Worm (Caenorhabditis elegans): Measurements from ENCODE around the gene nhr-52.

nhr-52 gene

DNA sequence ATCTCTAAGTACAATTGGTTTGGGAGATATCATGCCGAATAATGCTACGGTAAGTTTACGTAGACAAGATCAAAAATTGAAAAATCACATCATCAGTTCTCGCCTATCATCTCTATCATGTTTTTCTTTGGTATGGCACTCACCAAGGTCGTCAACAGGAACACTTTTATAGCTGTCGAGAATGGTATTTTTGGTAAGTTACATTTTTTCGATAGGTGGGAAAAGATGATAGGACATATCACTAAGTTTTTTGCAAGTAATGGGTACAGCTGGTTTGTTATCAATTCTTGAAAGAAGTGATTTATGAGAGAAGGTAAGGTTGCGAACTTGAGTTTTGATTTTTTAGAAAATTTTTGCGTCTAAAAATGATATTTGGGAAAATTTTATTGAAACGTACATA lies 30.7 kb downstream of the nhr-52 start:
- TF ChIP-seq hlh-13 (GFP tag; optimal IDR thresholded peaks at IDR 0.05) = no peak

DNA sequence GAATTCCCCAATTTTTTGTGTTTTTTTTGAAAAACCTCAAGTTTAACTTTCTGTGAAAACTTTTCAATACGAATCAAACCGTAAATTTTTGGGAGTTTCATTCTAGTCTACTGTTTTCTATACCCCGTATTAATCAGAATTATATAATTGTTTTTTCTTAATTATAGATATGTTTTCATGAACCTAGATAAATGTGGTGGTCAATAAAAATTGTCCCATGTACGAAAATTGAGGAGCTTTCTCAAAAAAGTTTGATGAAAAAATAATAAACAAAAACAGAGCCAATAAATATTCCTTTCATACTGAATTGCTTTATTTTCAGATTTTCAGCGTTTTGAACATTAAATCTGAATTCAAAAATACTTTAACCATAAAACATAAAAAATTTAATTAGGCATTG lies 33.1 kb downstream of the nhr-52 start, which contains the start of gene Y6E2A.1:
Gene Y6E2A.1, minus strand, starts transcription at position 101 of the 400 bp plus-strand sequence.
- TF ChIP-seq unc-55 (GFP tag; optimal IDR thresholded peaks at IDR 0.05) (no peak), Y22D7AL.16 (tag; optimal IDR thresholded peaks at IDR 0.05) (no peak), syd-9 (tag; optimal IDR thresholded peaks at IDR 0.05) (no peak), C38D4.7 (GFP tag; optimal IDR thresholded peaks at IDR 0.05) (no peak), fax-1 (tag; optimal IDR thresholded peaks at IDR 0.05) (no peak), pha-4 (tag; optimal IDR thresholded peaks at IDR 0.05) (no peak)

ce11 chrV:15711898-15712297 lies 34.6 kb downstream of the nhr-52 start, which contains the start of gene str-101:
Gene str-101, minus strand, starts transcription at chrV:15711998.
- TF ChIP-seq fax-1 (tag; optimal IDR thresholded peaks at IDR 0.05) (no peak), rnt-1 (tag; optimal IDR thresholded peaks at IDR 0.05) (no peak), pha-4 (tag; optimal IDR thresholded peaks at IDR 0.05) (no peak), pros-1 (tag; optimal IDR thresholded peaks at IDR 0.05) (no peak), K09A11.1 (tag; optimal IDR thresholded peaks at IDR 0.05; ENCODE audit: insufficient read depth) (no peak), pqm-1 (tag; optimal IDR thresholded peaks at IDR 0.05) (no peak), fkh-10 (GFP tag; optimal IDR thresholded peaks at IDR 0.05) (no peak), gmeb-2 (tag; optimal IDR thresholded peaks at IDR 0.05) (no peak)

ce11 chrV:15712385-15712784 lies 35.1 kb downstream of the nhr-52 start:
- no peak for TF ChIP-seq T23F11.4 (GFP tag; optimal IDR thresholded peaks at IDR 0.05)
- TF ChIP-seq eyg-1 (tag; optimal IDR thresholded peaks at IDR 0.05) = no peak
- TF ChIP-seq hlh-6 (tag; optimal IDR thresholded peaks at IDR 0.05) = no peak
- no peak for TF ChIP-seq hlh-30 (tag; optimal IDR thresholded peaks at IDR 0.05; ENCODE audit: insufficient read depth)
- TF ChIP-seq ceh-14 (tag; optimal IDR thresholded peaks at IDR 0.05) = no peak
- TF ChIP-seq mec-3 (tag; optimal IDR thresholded peaks at IDR 0.05; ENCODE audit: borderline replicate concordance) = no peak
- TF ChIP-seq fkh-6 (tag; optimal IDR thresholded peaks at IDR 0.05) = no peak
- TF ChIP-seq pha-4 (tag; optimal IDR thresholded peaks at IDR 0.05) = no peak
- no peak for TF ChIP-seq pax-1 (tag; optimal IDR thresholded peaks at IDR 0.05)
- TF ChIP-seq C08G9.2 (tag; optimal IDR thresholded peaks at IDR 0.05) = no peak
- no peak for TF ChIP-seq pha-2 (tag; optimal IDR thresholded peaks at IDR 0.05)
- TF ChIP-seq ama-1 (optimal IDR thresholded peaks at IDR 0.05) = no peak
- TF ChIP-seq K02D7.2 (tag; optimal IDR thresholded peaks at IDR 0.05) = no peak
- TF ChIP-seq pag-3 (tag; optimal IDR thresholded peaks at IDR 0.05; ENCODE audit: borderline replicate concordance) = no peak
- no peak for TF ChIP-seq hlh-13 (GFP tag; optimal IDR thresholded peaks at IDR 0.05)
- TF ChIP-seq unc-86 (tag; optimal IDR thresholded peaks at IDR 0.05) = no peak
- TF ChIP-seq C38D4.7 (GFP tag; optimal IDR thresholded peaks at IDR 0.05) = no peak

- no peak for TF ChIP-seq K02D7.2 (tag; optimal IDR thresholded peaks at IDR 0.05)
- no peak for TF ChIP-seq ceh-45 (GFP tag; IDR thresholded peaks at IDR 0.05)
- no peak for TF ChIP-seq ref-2 (tag; optimal IDR thresholded peaks at IDR 0.05)
- TF ChIP-seq syd-9 (tag; optimal IDR thresholded peaks at IDR 0.05) = no peak
- no peak for TF ChIP-seq hlh-6 (tag; optimal IDR thresholded peaks at IDR 0.05)
- no peak for TF ChIP-seq sox-4 (tag; optimal IDR thresholded peaks at IDR 0.05)
- no peak for TF ChIP-seq pha-4 (tag; optimal IDR thresholded peaks at IDR 0.05)
- no peak for TF ChIP-seq zip-5 (tag; optimal IDR thresholded peaks at IDR 0.05)
- TF ChIP-seq fax-1 (tag; optimal IDR thresholded peaks at IDR 0.05) = no peak
- no peak for TF ChIP-seq F13H6.1 (tag; optimal IDR thresholded peaks at IDR 0.05)
- no peak for TF ChIP-seq unc-55 (GFP tag; optimal IDR thresholded peaks at IDR 0.05)
- no peak for TF ChIP-seq hlh-15 (tag; optimal IDR thresholded peaks at IDR 0.05)
- no peak for TF ChIP-seq unc-3 (GFP tag; conservative IDR thresholded peaks at IDR 0.05)
- TF ChIP-seq unc-3 (tag; optimal IDR thresholded peaks at IDR 0.05) = no peak
- no peak for TF ChIP-seq ahr-1 (tag; optimal IDR thresholded peaks at IDR 0.05)
- no peak for TF ChIP-seq sdc-2 (tag; optimal IDR thresholded peaks at IDR 0.05)
These were observed 38.3 kb downstream of the nhr-52 start for ce11 chrV:15715636-15716035.

Data from whole organism, late embryonic.